Fruit fly (Drosophila melanogaster) whole organism: ENCODE measurements around the gene CG11882.

Experiments used
- pan ChIP-seq: fragments of >200 bp; optimal IDR thresholded peaks from 2 replicates; lab custom pipeline; 2017
- usp ChIP-seq: fragments of >200 bp; optimal IDR thresholded peaks from 2 replicates; lab custom pipeline; 2017; ENCODE audit warnings: missing biosample characterization, missing genetic modification characterization, mixed read lengths

- TF ChIP-seq pan (no peak), usp (GFP tag; lab: Kevin White, UChicago) (no peak)
These were observed 7.9 kb downstream of the CG11882 start for dm6 chr3R:29139767-29140755.
